Worm (Caenorhabditis elegans) whole organism, L1 larva: Measurements from ENCODE around the gene dhs-18.

Experiments
- jun-1 ChIP-seq: fragments of 150-350 bp; optimal IDR thresholded peaks from 2 replicates; lab custom pipeline; 2014; ENCODE audit warnings: missing biosample characterization, missing genetic modification reagents, missing genetic modification characterization
- lin-15B ChIP-seq: fragments of 150-350 bp; sonication (generic microtip); optimal IDR thresholded peaks from 3 replicates; lab custom pipeline; 2014; ENCODE audit warnings: missing biosample characterization, missing genetic modification characterization
- lin-35 ChIP-seq, 2 experiments: fragments of 150-350 bp; optimal IDR thresholded peaks; 2 replicates each; lab custom pipeline; 2014; ENCODE audit warnings: missing biosample characterization in 2 of 2, missing genetic modification characterization in 2 of 2, missing genetic modification reagents in 2 of 2
- pqm-1 ChIP-seq: sonication (generic microtip); optimal IDR thresholded peaks from 3 replicates; lab custom pipeline; 2017; ENCODE audit warnings: missing biosample characterization, missing genetic modification characterization

DNA sequence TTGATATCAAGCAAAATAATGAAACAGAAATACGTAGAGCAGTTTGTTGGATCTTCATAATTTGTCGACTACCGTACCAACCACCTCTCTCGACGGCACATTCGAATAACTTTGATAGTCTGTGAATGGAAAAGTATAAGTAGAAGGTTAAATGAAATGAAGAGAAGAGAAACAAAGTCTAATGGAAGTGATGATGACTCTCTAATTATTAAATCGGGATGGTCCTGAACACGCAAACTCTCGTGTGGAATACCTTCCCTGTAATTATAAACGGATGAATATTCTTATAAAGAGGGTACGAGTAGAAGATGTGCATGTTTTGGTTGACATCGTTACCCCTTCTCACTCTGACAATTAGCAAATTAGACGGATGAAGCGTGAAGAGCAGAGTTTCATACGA, 23.8 kb downstream of the dhs-18 start, which contains the start of the genes C13G3.12 and hot-6:
- TF ChIP-seq lin-35 (GFP tag; optimal IDR thresholded peaks at IDR 0.05; lab: Kevin White, UChicago) (no peak), jun-1 (tag; lab: Kevin White, UChicago) (no peak), lin-15B (tag; lab: Kevin White, UChicago) (no peak), pqm-1 (no peak)
